Fruit fly (Drosophila melanogaster): ENCODE data around the gene CG46516.
"Not testable (repeated sequence)": the region's sequence is repeated elsewhere in the genome, so short reads cannot be mapped to it uniquely, and the experiment has no call there.

Gene CG46516

DNA sequence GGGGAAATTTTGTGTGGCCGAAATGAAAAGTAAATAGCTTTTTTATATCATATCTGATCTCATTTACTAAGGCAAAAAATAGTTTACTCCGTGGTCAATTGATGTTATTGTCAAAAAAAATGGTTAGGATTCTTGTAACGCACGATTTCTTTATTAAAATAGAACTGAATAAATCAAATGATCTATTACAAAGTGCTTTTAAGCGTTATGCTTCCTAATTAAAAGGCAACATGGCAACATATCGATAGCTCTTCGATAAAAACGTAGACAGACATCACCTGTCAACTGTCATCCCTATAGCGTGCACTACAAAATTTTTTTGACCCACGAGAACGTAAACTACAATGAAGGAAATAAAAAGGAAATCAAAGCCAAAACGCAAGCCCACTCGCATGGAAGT, 5.0 kb downstream of the CG46516 start, which contains the start of gene CG46517:
Gene CG46517 (plus strand): TSS at position 301 of the 400 bp plus-strand sequence.
- TF ChIP-seq Hr78 (GFP tag; optimal IDR thresholded peaks at IDR 0.05); Vsx2 (GFP tag; optimal IDR thresholded peaks at IDR 0.05; ENCODE audit: partially characterized antibody); h (GFP tag; optimal IDR thresholded peaks at IDR 0.05): not testable (repeated sequence)

- not testable (repeated sequence) for TF ChIP-seq OdsH (GFP tag; optimal IDR thresholded peaks at IDR 0.05); Myc (optimal IDR thresholded peaks at IDR 0.05); tai (GFP tag; optimal IDR thresholded peaks at IDR 0.05)
These were observed 14.1 kb downstream of the CG46516 start, which contains the start of gene CG46518 for dm6 chrX:22226273-22226672. Gene CG46518, plus strand, starts transcription at chrX:22226573.

- not testable (repeated sequence) for TF ChIP-seq usp, sage, woc (GFP tag; optimal IDR thresholded peaks at IDR 0.05)
These were observed 19.1 kb downstream of the CG46516 start, which contains the start of gene CG46519 for dm6 chrX:22231270-22231669. Gene CG46519, plus strand, starts transcription at chrX:22231570.

- TF ChIP-seq dmrt93B (GFP tag; optimal IDR thresholded peaks at IDR 0.05); Hr78 (GFP tag; optimal IDR thresholded peaks at IDR 0.05); Myc (optimal IDR thresholded peaks at IDR 0.05): not testable (repeated sequence)
These were observed 24.1 kb downstream of the CG46516 start, which contains the start of gene CG46520 for dm6 chrX:22236265-22236664. Gene CG46520, plus strand, starts transcription at chrX:22236565.

DNA sequence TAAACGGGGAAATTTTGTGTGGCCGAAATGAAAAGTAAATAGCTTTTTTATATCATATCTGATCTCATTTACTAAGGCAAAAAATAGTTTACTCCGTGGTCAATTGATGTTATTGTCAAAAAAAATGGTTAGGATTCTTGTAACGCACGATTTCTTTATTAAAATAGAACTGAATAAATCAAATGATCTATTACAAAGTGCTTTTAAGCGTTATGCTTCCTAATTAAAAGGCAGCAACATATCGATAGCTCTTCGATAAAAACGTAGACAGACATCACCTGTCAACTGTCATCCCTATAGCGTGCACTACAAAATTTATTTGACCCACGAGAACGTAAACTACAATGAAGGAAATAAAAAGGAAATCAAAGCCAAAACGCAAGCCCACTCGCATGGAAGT, 29.1 kb downstream of the CG46516 start, which contains the start of gene CG46521:
Gene CG46521 (plus strand): TSS at position 301 of the 400 bp plus-strand sequence.
- not testable (repeated sequence) for TF ChIP-seq N (GFP tag; optimal IDR thresholded peaks at IDR 0.05); dsf (GFP tag; optimal IDR thresholded peaks at IDR 0.05; ENCODE audit: borderline replicate concordance); h (GFP tag; optimal IDR thresholded peaks at IDR 0.05)

dm6 chrX:22246300-22246699, 34.2 kb downstream of the CG46516 start, which contains the start of gene CG46522:
Gene CG46522, plus strand, starts transcription at chrX:22246600.
- not testable (repeated sequence) for TF ChIP-seq lola (GFP tag; optimal IDR thresholded peaks at IDR 0.05); CG9705 (GFP tag; optimal IDR thresholded peaks at IDR 0.05); Dif (GFP tag; optimal IDR thresholded peaks at IDR 0.05; ENCODE audit: partially characterized antibody)

DNA sequence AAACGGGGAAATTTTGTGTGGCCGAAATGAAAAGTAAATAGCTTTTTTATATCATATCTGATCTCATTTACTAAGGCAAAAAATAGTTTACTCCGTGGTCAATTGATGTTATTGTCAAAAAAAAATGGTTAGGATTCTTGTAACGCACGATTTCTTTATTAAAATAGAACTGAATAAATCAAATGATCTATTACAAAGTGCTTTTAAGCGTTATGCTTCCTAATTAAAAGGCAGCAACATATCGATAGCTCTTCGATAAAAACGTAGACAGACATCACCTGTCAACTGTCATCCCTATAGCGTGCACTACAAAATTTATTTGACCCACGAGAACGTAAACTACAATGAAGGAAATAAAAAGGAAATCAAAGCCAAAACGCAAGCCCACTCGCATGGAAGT, 39.2 kb downstream of the CG46516 start, which contains the start of gene CG41562:
Gene CG41562 (plus strand): TSS at position 301 of the 400 bp plus-strand sequence.
- TF ChIP-seq usp (GFP tag; optimal IDR thresholded peaks at IDR 0.05); br (GFP tag; optimal IDR thresholded peaks at IDR 0.05); dl (GFP tag; optimal IDR thresholded peaks at IDR 0.05; ENCODE audit: insufficient read depth in 1 of 2, partially characterized antibody in 2 of 2): not testable (repeated sequence)
